Worm (Caenorhabditis elegans): ENCODE data around the gene cyp-33C12.
A peak's percentile ranks its signal among the peaks of the same experiment; 100 is the strongest.

The cyp-33C12 gene

ce11 chrV:2221764-2222163 is 17.6 kb upstream of the cyp-33C12 start, which contains the start of gene nhr-128:
Gene nhr-128, plus strand, starts transcription at chrV:2222064.
- TF ChIP-seq nhr-11 (tag; optimal IDR thresholded peaks at IDR 0.05) (no peak), aly-2 (tag; optimal IDR thresholded peaks at IDR 0.05) (no peak), nhr-43 (tag; optimal IDR thresholded peaks at IDR 0.05; ENCODE audit: poor library complexity, severe bottlenecking) (no peak), pqm-1 (tag; optimal IDR thresholded peaks at IDR 0.05) (no peak), egl-5 (tag; optimal IDR thresholded peaks at IDR 0.05) (no peak), ceh-16 (tag; optimal IDR thresholded peaks at IDR 0.05) (no peak), ama-1 (optimal IDR thresholded peaks at IDR 0.05) (no peak), pha-4 (tag; optimal IDR thresholded peaks at IDR 0.05) (no peak), egl-27 (tag; optimal IDR thresholded peaks at IDR 0.05) (no peak), unc-62 (GFP tag; optimal IDR thresholded peaks at IDR 0.05) (no peak), nhr-77 (tag; optimal IDR thresholded peaks at IDR 0.05) (no peak), ceh-82 (tag; optimal IDR thresholded peaks at IDR 0.05) (no peak), daf-12 (tag; optimal IDR thresholded peaks at IDR 0.05) (no peak), elt-2 (tag; optimal IDR thresholded peaks at IDR 0.05) (no peak), sea-2 (GFP tag; optimal IDR thresholded peaks at IDR 0.05) (no peak), nhr-76 (tag; optimal IDR thresholded peaks at IDR 0.05) (no peak), eor-1 (tag; optimal IDR thresholded peaks at IDR 0.05) (no peak), nhr-23 (tag; optimal IDR thresholded peaks at IDR 0.05) (no peak), ceh-9 (tag; optimal IDR thresholded peaks at IDR 0.05) (no peak), elt-3 (tag; optimal IDR thresholded peaks at IDR 0.05) (no peak)

- TF ChIP-seq mdl-1 (tag; optimal IDR thresholded peaks at IDR 0.05) (no peak), R02D3.7 (tag; optimal IDR thresholded peaks at IDR 0.05) (no peak), unc-39 (tag; optimal IDR thresholded peaks at IDR 0.05) (no peak), aly-2 (tag; optimal IDR thresholded peaks at IDR 0.05) (no peak), eor-1 (tag; optimal IDR thresholded peaks at IDR 0.05) (no peak), daf-12 (tag; optimal IDR thresholded peaks at IDR 0.05) (no peak), ceh-82 (tag; optimal IDR thresholded peaks at IDR 0.05) (no peak), lin-39 (tag; optimal IDR thresholded peaks at IDR 0.05) (no peak), egl-5 (tag; optimal IDR thresholded peaks at IDR 0.05) (no peak), elt-1 (tag; optimal IDR thresholded peaks at IDR 0.05) (no peak), lin-15B (tag; optimal IDR thresholded peaks at IDR 0.05) (no peak), fos-1 (tag; optimal IDR thresholded peaks at IDR 0.05) (no peak), nhr-25 (tag; optimal IDR thresholded peaks at IDR 0.05) (no peak), ceh-28 (tag; optimal IDR thresholded peaks at IDR 0.05) (no peak), ceh-16 (tag; optimal IDR thresholded peaks at IDR 0.05) (no peak), nhr-67 (tag; optimal IDR thresholded peaks at IDR 0.05) (no peak), egl-27 (tag; optimal IDR thresholded peaks at IDR 0.05) (no peak), nhr-77 (tag; optimal IDR thresholded peaks at IDR 0.05) (no peak), ama-1 (optimal IDR thresholded peaks at IDR 0.05) (no peak), ceh-9 (tag; optimal IDR thresholded peaks at IDR 0.05) (no peak), lsy-12 (tag; optimal IDR thresholded peaks at IDR 0.05) (no peak), elt-3 (tag; optimal IDR thresholded peaks at IDR 0.05) (no peak), nhr-12 (tag; optimal IDR thresholded peaks at IDR 0.05) (no peak), nhr-23 (tag; optimal IDR thresholded peaks at IDR 0.05) (peak; percentile 69), nhr-237 (tag; optimal IDR thresholded peaks at IDR 0.05) (no peak), snpc-4 (tag; optimal IDR thresholded peaks at IDR 0.05) (no peak), unc-62 (GFP tag; optimal IDR thresholded peaks at IDR 0.05) (no peak), fkh-2 (tag; optimal IDR thresholded peaks at IDR 0.05) (no peak), sea-2 (GFP tag; optimal IDR thresholded peaks at IDR 0.05) (no peak), ztf-11 (tag; optimal IDR thresholded peaks at IDR 0.05) (no peak), skn-1 (tag; optimal IDR thresholded peaks at IDR 0.05) (no peak), ztf-4 (tag; optimal IDR thresholded peaks at IDR 0.05) (no peak), pqm-1 (tag; optimal IDR thresholded peaks at IDR 0.05) (peak; percentile 56), tbx-2 (tag; optimal IDR thresholded peaks at IDR 0.05) (no peak), nhr-11 (tag; optimal IDR thresholded peaks at IDR 0.05) (no peak), zag-1 (tag; optimal IDR thresholded peaks at IDR 0.05) (no peak), jun-1 (tag; optimal IDR thresholded peaks at IDR 0.05) (peak; percentile 5), nhr-43 (tag; optimal IDR thresholded peaks at IDR 0.05; ENCODE audit: poor library complexity, severe bottlenecking) (peak; percentile 14), hmg-11 (tag; optimal IDR thresholded peaks at IDR 0.05) (no peak), nfya-1 (tag; optimal IDR thresholded peaks at IDR 0.05; ENCODE audit: insufficient read depth) (peak; percentile 16), ZK546.5 (tag; optimal IDR thresholded peaks at IDR 0.05) (no peak), pha-4 (tag; optimal IDR thresholded peaks at IDR 0.05) (peak; percentile 98), fkh-10 (GFP tag; optimal IDR thresholded peaks at IDR 0.05) (no peak), nhr-76 (tag; optimal IDR thresholded peaks at IDR 0.05) (no peak), nhr-28 (tag; optimal IDR thresholded peaks at IDR 0.05) (no peak), elt-2 (tag; optimal IDR thresholded peaks at IDR 0.05) (peak; percentile 64), mml-1 (tag; optimal IDR thresholded peaks at IDR 0.05) (no peak)
These were observed 14.6 kb upstream of the cyp-33C12 start, which contains the start of gene nhr-56 for ce11 chrV:2218803-2219202. Gene nhr-56, plus strand, starts transcription at chrV:2219004.
